Fruit fly (Drosophila melanogaster): ENCODE results near the gene obst-E.

- TF ChIP-seq usp (GFP tag; optimal IDR thresholded peaks at IDR 0.05) (no peak), psq (optimal IDR thresholded peaks at IDR 0.05) (no peak), CG8478 (optimal IDR thresholded peaks at IDR 0.05) (no peak)
Measured at dm6 chr2L:5745857-5746256, 20.1 kb downstream of the obst-E start, which contains the start of gene CG11029.
